Worm (Caenorhabditis elegans) whole organism, L2 larva: ENCODE results near the gene irg-1.

Experiments used
- F13H6.1 ChIP-seq: sonication (generic microtip); optimal IDR thresholded peaks from 2 replicates; lab custom pipeline; 2016; ENCODE audit warnings: missing genetic modification characterization, missing compliant biosample characterization
- ceh-82 ChIP-seq: fragments of 150-350 bp; optimal IDR thresholded peaks from 2 replicates; lab custom pipeline; 2014; ENCODE audit warnings: missing biosample characterization, missing genetic modification characterization
- lin-13 ChIP-seq: fragments of 150-350 bp; optimal IDR thresholded peaks from 2 replicates; lab custom pipeline; 2014; ENCODE audit warnings: missing biosample characterization, missing genetic modification reagents, missing genetic modification characterization
- skn-1 ChIP-seq: sonication (generic microtip); optimal IDR thresholded peaks from 2 replicates; lab custom pipeline; 2017; ENCODE audit warnings: missing biosample characterization, missing genetic modification characterization

DNA sequence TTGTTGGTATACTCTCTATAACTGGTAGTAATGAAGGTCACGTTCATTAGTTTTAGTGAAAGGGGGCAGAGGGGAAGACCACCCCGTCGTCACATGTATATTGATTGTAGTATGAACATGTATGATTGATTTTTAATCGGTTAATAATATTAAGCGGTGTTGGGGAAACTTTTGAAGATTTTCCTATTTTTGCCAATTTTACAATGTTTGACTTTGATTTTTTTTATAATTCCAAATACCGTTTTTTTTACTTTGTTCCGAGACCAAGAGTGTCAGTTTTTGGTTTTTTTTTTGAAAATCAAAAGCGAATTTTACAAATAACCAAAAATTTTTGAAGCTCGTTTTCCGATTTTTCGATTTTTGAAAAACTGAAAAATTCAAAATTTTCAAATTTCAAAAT is 11.9 kb downstream of the irg-1 start, which contains the start of gene nhr-221:
- TF ChIP-seq skn-1 (tag; lab: Kevin White, UChicago) (no peak), ceh-82 (no peak), lin-13 (GFP tag; lab: Kevin White, UChicago) (no peak), F13H6.1 (tag; lab: Kevin White, UChicago) (no peak)
